Worm (Caenorhabditis elegans) whole organism, young adult: ENCODE results near the gene Y69A2AR.50.
A peak's percentile ranks its signal among the peaks of the same experiment; 100 is the strongest.

Source experiments
- B0019.2 ChIP-seq: fragments of 200-800 bp; sonication (Bioruptor generic); conservative IDR thresholded peaks from 2 replicates; pipeline ENCODE4 v1.3.6; 2022; ENCODE audit warnings: missing genetic modification reagents, missing genetic modification characterization, missing compliant biosample characterization
- B0035.1 ChIP-seq: sonication (generic microtip); optimal IDR thresholded peaks from 2 replicates; lab custom pipeline; 2016; ENCODE audit warnings: missing genetic modification characterization, mild to moderate bottlenecking, missing compliant biosample characterization, missing genotype, missing genetic modification reagents
- B0261.1 ChIP-seq: sonication (generic microtip); optimal IDR thresholded peaks from 2 replicates; lab custom pipeline; 2016; ENCODE audit warnings: mild to moderate bottlenecking, missing genetic modification characterization, moderate library complexity, missing compliant biosample characterization
- D2030.7 ChIP-seq: fragments of 200-800 bp; sonication (Bioruptor generic); IDR thresholded peaks from 2 replicates; pipeline ENCODE4 v1.3.6; 2022; ENCODE audit warnings: missing genetic modification reagents, missing genetic modification characterization, missing compliant biosample characterization
- F10E7.11 ChIP-seq: sonication (generic microtip); optimal IDR thresholded peaks from 2 replicates; lab custom pipeline; 2017; ENCODE audit warnings: mild to moderate bottlenecking, missing genetic modification characterization, moderate library complexity, missing compliant biosample characterization
- F22D6.2 ChIP-seq: sonication (generic microtip); optimal IDR thresholded peaks from 2 replicates; lab custom pipeline; 2016; ENCODE audit warnings: mild to moderate bottlenecking, missing genetic modification characterization, missing compliant biosample characterization
- F33H1.4 ChIP-seq: fragments of 200-800 bp; sonication (Bioruptor generic); IDR thresholded peaks from 2 replicates; pipeline ENCODE4 v1.3.6; 2022; ENCODE audit warnings: missing genetic modification reagents, missing genetic modification characterization, missing compliant biosample characterization
- F57C9.4 ChIP-seq: sonication (generic microtip); optimal IDR thresholded peaks from 2 replicates; lab custom pipeline; 2017; ENCODE audit warnings: mild to moderate bottlenecking, missing genetic modification characterization, missing compliant biosample characterization
- T07F8.4 ChIP-seq: sonication (generic microtip); optimal IDR thresholded peaks from 2 replicates; lab custom pipeline; 2016; ENCODE audit warnings: mild to moderate bottlenecking, missing genetic modification characterization, moderate library complexity, missing compliant biosample characterization
- Y56A3A.18 ChIP-seq: fragments of 200-800 bp; sonication (Bioruptor generic); IDR thresholded peaks from 2 replicates; pipeline ENCODE4 v1.3.6; 2022; ENCODE audit warnings: missing genetic modification reagents, missing genetic modification characterization, missing compliant biosample characterization
- Y67H2A.10 ChIP-seq: fragments of 200-800 bp; sonication (Bioruptor generic); conservative IDR thresholded peaks from 2 replicates; pipeline ENCODE4 v1.3.6; 2022; ENCODE audit warnings: missing genetic modification reagents, missing genetic modification characterization, missing compliant biosample characterization
- attf-3 ChIP-seq: fragments of 200-800 bp; sonication (Bioruptor generic); conservative IDR thresholded peaks from 2 replicates; pipeline ENCODE4 v1.3.6; 2022; ENCODE audit warnings: missing genetic modification reagents, missing genetic modification characterization, missing compliant biosample characterization
- attf-6 ChIP-seq: fragments of 200-800 bp; sonication (Bioruptor generic); IDR thresholded peaks from 2 replicates; pipeline ENCODE4 v1.3.6; 2022; ENCODE audit warnings: missing genetic modification reagents, missing genetic modification characterization, missing compliant biosample characterization
- bed-1 ChIP-seq: fragments of 200-800 bp; sonication (Bioruptor generic); IDR thresholded peaks from 2 replicates; pipeline ENCODE4 v1.3.6; 2022; ENCODE audit warnings: missing genetic modification reagents, missing genetic modification characterization, missing compliant biosample characterization
- ccch-3 ChIP-seq: fragments of 200-800 bp; sonication (Bioruptor generic); optimal IDR thresholded peaks from 2 replicates; lab custom pipeline; 2018; ENCODE audit warnings: mild to moderate bottlenecking, missing genetic modification characterization, missing compliant biosample characterization
- ceh-27 ChIP-seq: fragments of 200-800 bp; sonication (Bioruptor generic); optimal IDR thresholded peaks from 2 replicates; lab custom pipeline; 2018; ENCODE audit warnings: mild to moderate bottlenecking, missing genetic modification characterization, moderate library complexity, missing compliant biosample characterization
- ceh-40 ChIP-seq: fragments of 200-800 bp; sonication (Bioruptor generic); IDR thresholded peaks from 2 replicates; pipeline ENCODE4 v1.3.6; 2022; ENCODE audit warnings: missing genetic modification characterization, missing compliant biosample characterization
- ceh-58 ChIP-seq: fragments of 200-800 bp; sonication (Bioruptor generic); IDR thresholded peaks from 2 replicates; pipeline ENCODE4 v1.3.6; 2022; ENCODE audit warnings: missing genetic modification characterization, missing compliant biosample characterization
- die-1 ChIP-seq: sonication (generic microtip); optimal IDR thresholded peaks from 2 replicates; lab custom pipeline; 2016; ENCODE audit warnings: missing genotype, mild to moderate bottlenecking, missing genetic modification characterization, missing compliant biosample characterization
- egrh-3 ChIP-seq: fragments of 200-800 bp; sonication (Bioruptor generic); IDR thresholded peaks from 2 replicates; pipeline ENCODE4 v1.3.6; 2022; ENCODE audit warnings: missing genetic modification reagents, missing genetic modification characterization, missing compliant biosample characterization
- hlh-12 ChIP-seq: sonication (generic microtip); optimal IDR thresholded peaks from 2 replicates; lab custom pipeline; 2016; ENCODE audit warnings: missing genetic modification characterization, missing compliant biosample characterization
- hmg-1.2 ChIP-seq: fragments of 200-800 bp; sonication (Bioruptor generic); IDR thresholded peaks from 2 replicates; pipeline ENCODE4 v1.3.6; 2022; ENCODE audit warnings: missing genetic modification reagents, missing genetic modification characterization, missing compliant biosample characterization
- let-607 ChIP-seq, 2 experiments: fragments of 200-800 bp in 1 of 2; sonication (Bioruptor generic) in 1 of 2; sonication (generic microtip) in 1 of 2; optimal IDR thresholded peaks; 2 replicates each; lab custom pipeline; 2016 to 2018; ENCODE audit warnings: mild to moderate bottlenecking in 2 of 2, missing compliant biosample characterization in 2 of 2, missing genetic modification characterization in 2 of 2, moderate library complexity in 2 of 2, missing genotype in 1 of 2
- lin-40 ChIP-seq: sonication (generic microtip); optimal IDR thresholded peaks from 2 replicates; lab custom pipeline; 2016; ENCODE audit warnings: missing genetic modification characterization, mild to moderate bottlenecking, missing compliant biosample characterization, missing genotype, missing genetic modification reagents
- lsy-27 ChIP-seq: sonication (generic microtip); optimal IDR thresholded peaks from 2 replicates; lab custom pipeline; 2017; ENCODE audit warnings: missing genetic modification characterization, mild to moderate bottlenecking, missing compliant biosample characterization, antibody characterized with exemption, missing genotype, borderline replicate concordance; ENCODE audit not compliant: insufficient read depth
- madf-10 ChIP-seq: sonication (generic microtip); optimal IDR thresholded peaks from 2 replicates; lab custom pipeline; 2016; ENCODE audit warnings: mild to moderate bottlenecking, missing genetic modification characterization, missing compliant biosample characterization
- madf-3 ChIP-seq: fragments of 200-800 bp; sonication (Bioruptor generic); IDR thresholded peaks from 2 replicates; pipeline ENCODE4 v1.3.6; 2022; ENCODE audit warnings: missing genetic modification reagents, missing genetic modification characterization, missing compliant biosample characterization
- mcd-1 ChIP-seq: fragments of 200-800 bp; sonication (Bioruptor generic); IDR thresholded peaks from 2 replicates; pipeline ENCODE4 v1.3.6; 2022; ENCODE audit warnings: missing genetic modification reagents, missing genetic modification characterization, missing compliant biosample characterization
- mel-28 ChIP-seq: sonication (generic microtip); optimal IDR thresholded peaks from 2 replicates; lab custom pipeline; 2016; ENCODE audit warnings: borderline replicate concordance, mild to moderate bottlenecking, missing genetic modification characterization, missing compliant biosample characterization
- mxl-1 ChIP-seq: sonication (generic microtip); optimal IDR thresholded peaks from 2 replicates; lab custom pipeline; 2016; ENCODE audit warnings: missing genetic modification characterization, missing compliant biosample characterization
- nfya-1 ChIP-seq: sonication (generic microtip); optimal IDR thresholded peaks from 2 replicates; lab custom pipeline; 2017; ENCODE audit warnings: antibody characterized with exemption, missing compliant biosample characterization, missing genetic modification characterization, borderline replicate concordance; ENCODE audit not compliant: insufficient read depth
- nhr-120 ChIP-seq: fragments of 200-800 bp; sonication (Bioruptor generic); IDR thresholded peaks from 2 replicates; pipeline ENCODE4 v1.3.6; 2022; ENCODE audit warnings: missing genetic modification characterization, missing compliant biosample characterization
- nhr-80 ChIP-seq: sonication (generic microtip); optimal IDR thresholded peaks from 2 replicates; lab custom pipeline; 2016; ENCODE audit warnings: missing genetic modification characterization, missing compliant biosample characterization
- rcor-1 ChIP-seq: fragments of 200-800 bp; sonication (Bioruptor generic); IDR thresholded peaks from 2 replicates; pipeline ENCODE4 v1.3.6; 2022; ENCODE audit warnings: missing genetic modification reagents, missing genetic modification characterization, missing compliant biosample characterization
- snpc-3.4 ChIP-seq: sonication (generic microtip); optimal IDR thresholded peaks from 2 replicates; lab custom pipeline; 2017; ENCODE audit warnings: missing genetic modification characterization, mild to moderate bottlenecking, missing compliant biosample characterization, antibody characterized with exemption, moderate library complexity, missing genotype, missing genetic modification reagents
- tlf-1 ChIP-seq: fragments of 200-800 bp; sonication (Bioruptor generic); optimal IDR thresholded peaks from 2 replicates; lab custom pipeline; 2018; ENCODE audit warnings: mild to moderate bottlenecking, missing genetic modification characterization, missing compliant biosample characterization
- zfh-2 ChIP-seq: fragments of 200-800 bp; sonication (Bioruptor generic); conservative IDR thresholded peaks from 2 replicates; pipeline ENCODE4 v1.3.6; 2022; ENCODE audit warnings: missing genetic modification reagents, missing genetic modification characterization, missing compliant biosample characterization
- ztf-22 ChIP-seq: fragments of 200-800 bp; sonication (Bioruptor generic); optimal IDR thresholded peaks from 2 replicates; lab custom pipeline; 2018; ENCODE audit warnings: mild to moderate bottlenecking, missing genetic modification characterization, moderate library complexity, missing compliant biosample characterization
- ztf-25 ChIP-seq: fragments of 200-800 bp; sonication (Bioruptor generic); IDR thresholded peaks from 2 replicates; pipeline ENCODE4 v1.3.6; 2022; ENCODE audit warnings: missing genetic modification reagents, missing genetic modification characterization, missing compliant biosample characterization
- ztf-26 ChIP-seq: sonication (generic microtip); optimal IDR thresholded peaks from 2 replicates; lab custom pipeline; 2017; ENCODE audit warnings: missing genetic modification characterization, missing compliant biosample characterization
- ztf-3 ChIP-seq: fragments of 200-800 bp; sonication (Bioruptor generic); optimal IDR thresholded peaks from 2 replicates; lab custom pipeline; 2018; ENCODE audit warnings: mild to moderate bottlenecking, missing genetic modification characterization, missing compliant biosample characterization
- ztf-6 ChIP-seq: fragments of 200-800 bp; sonication (Bioruptor generic); IDR thresholded peaks from 2 replicates; pipeline ENCODE4 v1.3.6; 2022; ENCODE audit warnings: missing genetic modification reagents, missing genetic modification characterization, missing compliant biosample characterization

Gene Y69A2AR.50

ce11 chrIV:2568267-2568666 is 6.1 kb downstream of the Y69A2AR.50 start, which contains the start of the genes Y69A2AR.25 and Y69A2AR.12:
Gene Y69A2AR.25 (minus strand): TSS chrIV:2568367.
Gene Y69A2AR.12 (plus strand): TSS chrIV:2568614.
- TF ChIP-seq madf-3 (GFP tag; lab: Robert Waterston, UW) (no peak), ceh-40 (GFP tag; lab: Robert Waterston, UW) (no peak), F33H1.4 (GFP tag; lab: Robert Waterston, UW) (no peak), D2030.7 (GFP tag; lab: Robert Waterston, UW) (no peak), ztf-25 (GFP tag; lab: Robert Waterston, UW) (no peak), ztf-26 (tag; lab: Kevin White, UChicago) (no peak), ztf-3 (GFP tag; lab: Kevin White, UChicago) (no peak), hlh-12 (tag; lab: Kevin White, UChicago) (no peak), let-607 (tag; optimal IDR thresholded peaks at IDR 0.05; lab: Kevin White, UChicago) (no peak), mel-28 (tag; lab: Kevin White, UChicago) (no peak), bed-1 (GFP tag; lab: Robert Waterston, UW) (no peak), nfya-1 (tag; lab: Kevin White, UChicago) (no peak), tlf-1 (GFP tag; lab: Kevin White, UChicago) (no peak)

ce11 chrIV:2572107-2572506 is 9.9 kb downstream of the Y69A2AR.50 start, which contains the start of gene Y69A2AR.51:
Gene Y69A2AR.51 (plus strand): TSS chrIV:2572407.
- TF ChIP-seq rcor-1 (no peak), ccch-3 (GFP tag; lab: Kevin White, UChicago) (no peak), lsy-27 (tag; lab: Kevin White, UChicago) (no peak), madf-10 (no peak), F22D6.2 (tag; lab: Kevin White, UChicago) (no peak), Y56A3A.18 (GFP tag; lab: Robert Waterston, UW) (no peak), ztf-6 (GFP tag; lab: Robert Waterston, UW) (no peak), ztf-22 (no peak), mxl-1 (no peak), ztf-3 (GFP tag; lab: Kevin White, UChicago) (no peak)
- TF ChIP-seq, all 124 proteins: peak for 0

DNA sequence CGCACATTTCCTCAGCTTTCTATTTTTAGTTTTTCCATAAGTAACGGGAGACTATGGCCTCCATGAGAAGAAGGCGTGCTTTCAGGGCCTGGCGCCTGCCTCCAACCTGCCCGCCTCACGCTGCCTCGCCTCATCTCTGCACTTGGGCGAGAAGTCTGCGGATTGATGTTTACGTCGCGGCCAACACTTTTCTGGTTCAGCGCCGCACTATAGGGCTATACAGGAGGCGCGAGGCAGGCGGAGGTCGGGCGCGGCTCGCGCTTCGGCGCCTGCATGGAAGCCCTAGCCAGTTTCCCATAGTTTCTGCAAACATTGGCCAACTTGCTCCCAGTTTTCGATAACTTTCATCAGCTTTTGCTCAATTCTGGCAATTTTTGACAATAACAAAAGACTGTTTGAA is 11.0 kb downstream of the Y69A2AR.50 start:
- TF ChIP-seq egrh-3 (GFP tag; lab: Robert Waterston, UW) (peak; percentile 44; the same call in 1 of the 2 replicates), zfh-2 (peak; percentile 84), B0019.2 (GFP tag; lab: Robert Waterston, UW) (no peak)

DNA sequence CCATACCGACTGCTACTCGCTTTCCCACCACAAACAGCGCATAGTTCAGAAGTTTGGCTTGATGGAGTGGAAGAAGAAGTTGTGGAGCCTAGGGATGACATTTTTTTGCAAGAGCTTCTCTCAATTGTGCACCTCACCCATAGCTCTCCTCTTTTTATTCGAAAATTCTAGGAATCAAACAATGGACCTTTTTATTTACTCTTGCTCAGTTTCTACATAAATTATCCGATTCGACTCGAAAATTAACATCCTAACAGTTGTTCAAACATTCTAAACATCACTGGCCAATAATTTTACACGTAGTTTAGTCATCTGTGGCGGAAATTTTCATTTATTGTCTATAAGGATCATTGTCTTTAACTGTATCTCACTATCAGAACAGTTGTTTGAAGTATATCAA is 19.3 kb downstream of the Y69A2AR.50 start, which contains the start of gene nhr-242:
nhr-242 (minus strand) TSS at position 101 of the 400 bp plus-strand sequence.
- no peak for TF ChIP-seq lin-40 (tag; lab: Kevin White, UChicago)
- TF ChIP-seq hmg-1.2 (GFP tag; lab: Robert Waterston, UW): no peak
- no peak for TF ChIP-seq B0261.1 (tag; lab: Kevin White, UChicago)
- no peak for TF ChIP-seq T07F8.4 (tag; lab: Kevin White, UChicago)
- no peak for TF ChIP-seq nhr-120 (GFP tag; lab: Robert Waterston, UW)

DNA sequence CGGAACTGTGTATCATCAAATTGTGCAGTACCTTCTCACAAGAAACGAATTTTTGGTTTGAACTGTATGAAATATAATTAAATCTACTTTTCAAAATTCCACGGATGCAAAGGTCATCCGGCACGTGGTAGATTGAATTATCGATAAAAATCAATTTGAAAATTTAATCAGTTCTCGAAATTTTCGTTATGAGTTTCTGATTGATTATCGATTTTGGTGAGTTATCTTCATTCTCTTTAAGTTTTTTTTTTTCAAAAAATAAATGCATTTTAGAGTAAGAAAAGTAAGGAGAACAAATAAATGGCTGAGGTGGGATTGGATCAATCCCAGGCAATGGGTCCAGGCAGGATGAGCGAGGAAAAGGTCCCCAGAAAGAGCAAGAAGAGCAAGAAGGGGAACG is 35.2 kb downstream of the Y69A2AR.50 start, which contains the start of gene Y69A2AR.47:
Y69A2AR.47 (plus strand) TSS at position 301 of the 400 bp plus-strand sequence.
- TF ChIP-seq ztf-6 (GFP tag; lab: Robert Waterston, UW) (no peak), ceh-58 (no peak), madf-3 (GFP tag; lab: Robert Waterston, UW) (no peak), nhr-80 (tag; lab: Kevin White, UChicago) (no peak), B0035.1 (tag; lab: Kevin White, UChicago) (no peak), die-1 (tag; lab: Kevin White, UChicago) (no peak), F10E7.11 (tag; lab: Kevin White, UChicago) (no peak), attf-3 (GFP tag; lab: Robert Waterston, UW) (no peak), mcd-1 (GFP tag; lab: Robert Waterston, UW) (no peak), attf-6 (GFP tag; lab: Robert Waterston, UW) (no peak), ceh-27 (GFP tag; lab: Kevin White, UChicago) (no peak), Y67H2A.10 (no peak), F57C9.4 (tag; lab: Kevin White, UChicago) (no peak), snpc-3.4 (tag; lab: Kevin White, UChicago) (no peak)
